Worm (Caenorhabditis elegans) whole organism, early embryonic: ENCODE data around the gene Y43F8B.20.

ENCODE experiments used
- B0310.2 ChIP-seq: sonication (generic microtip); optimal IDR thresholded peaks from 2 replicates; lab custom pipeline; 2016; ENCODE audit warnings: mild to moderate bottlenecking, missing genetic modification characterization, missing compliant biosample characterization
- F13C5.2 ChIP-seq: sonication (generic microtip); optimal IDR thresholded peaks from 2 replicates; lab custom pipeline; 2017; ENCODE audit warnings: mild to moderate bottlenecking, missing genetic modification characterization, inconsistent platforms, missing compliant biosample characterization
- aly-1 ChIP-seq: sonication (generic microtip); optimal IDR thresholded peaks from 2 replicates; lab custom pipeline; 2016; ENCODE audit warnings: missing genetic modification characterization, missing compliant biosample characterization
- ama-1 ChIP-seq: fragments of 150-350 bp; optimal IDR thresholded peaks from 2 replicates; lab custom pipeline; 2014
- ceh-13 ChIP-seq: fragments of 200-800 bp; sonication (Bioruptor generic); optimal IDR thresholded peaks from 2 replicates; lab custom pipeline; 2018; ENCODE audit warnings: mild to moderate bottlenecking, missing genetic modification characterization, missing compliant biosample characterization
- ceh-36 ChIP-seq: sonication (generic microtip); optimal IDR thresholded peaks from 2 replicates; lab custom pipeline; 2016; ENCODE audit warnings: missing genetic modification characterization, inconsistent platforms, missing compliant biosample characterization
- ets-7 ChIP-seq: sonication (generic microtip); optimal IDR thresholded peaks from 2 replicates; lab custom pipeline; 2016; ENCODE audit warnings: missing genotype, missing genetic modification characterization, missing compliant biosample characterization
- flt-1 ChIP-seq: fragments of 200-800 bp; sonication (Bioruptor generic); IDR thresholded peaks from 2 replicates; pipeline ENCODE4 v1.3.6; 2022; ENCODE audit warnings: missing genetic modification characterization, missing compliant biosample characterization
- hmbx-1 ChIP-seq: sonication (generic microtip); optimal IDR thresholded peaks from 2 replicates; lab custom pipeline; 2016; ENCODE audit warnings: mild to moderate bottlenecking, missing genetic modification characterization, missing compliant biosample characterization
- hmg-4 ChIP-seq: fragments of 200-800 bp; sonication (Bioruptor generic); optimal IDR thresholded peaks from 2 replicates; lab custom pipeline; 2018; ENCODE audit warnings: mild to moderate bottlenecking, missing genetic modification characterization, missing compliant biosample characterization
- hnd-1 ChIP-seq: sonication (generic microtip); optimal IDR thresholded peaks from 2 replicates; lab custom pipeline; 2016; ENCODE audit warnings: missing genetic modification characterization, missing compliant biosample characterization
- pes-1 ChIP-seq: fragments of 200-800 bp; sonication (Bioruptor generic); IDR thresholded peaks from 2 replicates; pipeline ENCODE4 v1.3.6; 2022; ENCODE audit warnings: missing genetic modification reagents, missing genetic modification characterization, missing compliant biosample characterization
- scrt-1 ChIP-seq: fragments of 200-800 bp; sonication (Bioruptor generic); IDR thresholded peaks from 2 replicates; pipeline ENCODE4 v1.3.6; 2022; ENCODE audit warnings: missing genetic modification characterization, missing compliant biosample characterization
- sea-1 ChIP-seq: fragments of 200-800 bp; sonication (Bioruptor generic); conservative IDR thresholded peaks from 2 replicates; pipeline ENCODE4 v1.3.6; 2022; ENCODE audit warnings: missing genetic modification characterization, missing compliant biosample characterization
- tbx-11 ChIP-seq: fragments of 200-800 bp; sonication (Bioruptor generic); IDR thresholded peaks from 2 replicates; pipeline ENCODE4 v1.3.6; 2022; ENCODE audit warnings: missing genetic modification characterization, missing compliant biosample characterization
- tbx-37 ChIP-seq: fragments of 200-800 bp; sonication (Bioruptor generic); conservative IDR thresholded peaks from 2 replicates; pipeline ENCODE4 v1.3.6; 2022; ENCODE audit warnings: missing genetic modification reagents, missing genetic modification characterization, missing compliant biosample characterization
- tra-4 ChIP-seq: sonication (generic microtip); optimal IDR thresholded peaks from 2 replicates; lab custom pipeline; 2017; ENCODE audit warnings: missing genetic modification characterization, missing compliant biosample characterization

Gene Y43F8B.20

DNA sequence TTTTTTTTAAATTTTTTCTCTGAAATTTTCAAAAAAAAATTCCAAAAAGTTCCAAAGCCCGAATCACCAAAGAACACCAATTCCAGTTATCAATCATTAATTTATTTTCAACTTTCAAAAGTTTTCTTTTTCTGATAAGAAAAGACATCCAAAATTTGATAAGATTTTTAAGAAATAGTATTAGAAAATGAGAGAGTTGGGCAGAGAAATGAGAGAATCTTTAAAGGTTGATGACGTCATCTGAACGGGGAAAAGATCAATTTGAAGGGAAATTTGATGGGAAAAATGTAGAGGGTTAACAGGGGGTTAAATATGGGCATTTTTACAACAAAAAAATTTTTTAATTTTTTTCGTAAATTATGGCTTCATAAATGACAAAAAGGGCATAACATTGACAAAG lies 16.1 kb downstream of the Y43F8B.20 start:
- TF ChIP-seq F13C5.2 (tag; lab: Kevin White, UChicago) (no peak), aly-1 (tag; lab: Kevin White, UChicago) (no peak), tbx-37 (GFP tag; lab: Robert Waterston, UW) (no peak), hmg-4 (GFP tag; lab: Kevin White, UChicago) (no peak), B0310.2 (tag; lab: Kevin White, UChicago) (no peak), hnd-1 (tag; lab: Kevin White, UChicago) (no peak), ets-7 (tag; lab: Kevin White, UChicago) (no peak), ama-1 (lab: Kevin White, UChicago) (no peak), scrt-1 (GFP tag; lab: Robert Waterston, UW) (no peak), pes-1 (no peak), sea-1 (GFP tag; lab: Robert Waterston, UW) (no peak), ceh-36 (tag; lab: Kevin White, UChicago) (no peak), ceh-13 (GFP tag; lab: Kevin White, UChicago) (no peak), flt-1 (GFP tag; lab: Robert Waterston, UW) (no peak), hmbx-1 (no peak), tra-4 (tag; lab: Kevin White, UChicago) (no peak), tbx-11 (GFP tag; lab: Robert Waterston, UW) (no peak)

ce11 chrV:19533010-19533409 lies 16.6 kb downstream of the Y43F8B.20 start, which contains the start of gene Y43F8B.2:
Y43F8B.2 (minus strand) TSS chrV:19533110.
- TF ChIP-seq F13C5.2 (tag; lab: Kevin White, UChicago), result no peak
- TF ChIP-seq hmbx-1, result no peak
- no peak for TF ChIP-seq flt-1 (GFP tag; lab: Robert Waterston, UW)
- no peak for TF ChIP-seq B0310.2 (tag; lab: Kevin White, UChicago)
- TF ChIP-seq sea-1 (GFP tag; lab: Robert Waterston, UW), result no peak
- no peak for TF ChIP-seq scrt-1 (GFP tag; lab: Robert Waterston, UW)
- no peak for TF ChIP-seq ceh-13 (GFP tag; lab: Kevin White, UChicago)
- no peak for TF ChIP-seq tbx-11 (GFP tag; lab: Robert Waterston, UW)
- no peak for TF ChIP-seq hnd-1 (tag; lab: Kevin White, UChicago)

- no peak for TF ChIP-seq hmbx-1
- no peak for TF ChIP-seq ceh-13 (GFP tag; lab: Kevin White, UChicago)
- no peak for TF ChIP-seq sea-1 (GFP tag; lab: Robert Waterston, UW)
- TF ChIP-seq tbx-37 (GFP tag; lab: Robert Waterston, UW), result no peak
- no peak for TF ChIP-seq ama-1 (lab: Kevin White, UChicago)
- TF ChIP-seq tra-4 (tag; lab: Kevin White, UChicago), result no peak
- TF ChIP-seq hmg-4 (GFP tag; lab: Kevin White, UChicago), result no peak
- no peak for TF ChIP-seq pes-1
- no peak for TF ChIP-seq tbx-11 (GFP tag; lab: Robert Waterston, UW)
- TF ChIP-seq scrt-1 (GFP tag; lab: Robert Waterston, UW), result no peak
- TF ChIP-seq flt-1 (GFP tag; lab: Robert Waterston, UW), result no peak
- TF ChIP-seq ets-7 (tag; lab: Kevin White, UChicago), result no peak
Observed at ce11 chrV:19531034-19531433, 18.6 kb downstream of the Y43F8B.20 start.

DNA sequence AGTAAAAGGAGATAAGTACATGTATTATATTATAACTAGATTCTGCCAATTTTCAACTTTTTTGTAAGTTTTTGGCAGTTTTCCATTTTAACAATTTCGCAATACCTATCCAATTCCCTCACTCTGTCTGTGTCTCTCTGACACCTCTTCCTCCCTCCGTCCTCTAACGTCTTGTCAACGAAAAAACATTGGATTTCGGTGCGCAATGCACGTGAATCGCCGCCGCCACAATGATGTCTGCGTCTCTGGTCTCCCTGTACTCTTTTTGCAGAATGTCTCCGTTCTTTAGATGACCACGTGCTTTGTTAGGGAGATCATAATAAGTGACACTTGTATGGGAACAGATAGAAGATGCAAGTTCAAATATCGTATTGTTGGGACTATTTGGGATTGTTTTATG lies 20.4 kb downstream of the Y43F8B.20 start:
- TF ChIP-seq aly-1 (tag; lab: Kevin White, UChicago) (no peak), hmg-4 (GFP tag; lab: Kevin White, UChicago) (peak; percentile 42), scrt-1 (GFP tag; lab: Robert Waterston, UW) (no peak), tbx-37 (GFP tag; lab: Robert Waterston, UW) (no peak), hmbx-1 (no peak), hnd-1 (tag; lab: Kevin White, UChicago) (no peak)

DNA sequence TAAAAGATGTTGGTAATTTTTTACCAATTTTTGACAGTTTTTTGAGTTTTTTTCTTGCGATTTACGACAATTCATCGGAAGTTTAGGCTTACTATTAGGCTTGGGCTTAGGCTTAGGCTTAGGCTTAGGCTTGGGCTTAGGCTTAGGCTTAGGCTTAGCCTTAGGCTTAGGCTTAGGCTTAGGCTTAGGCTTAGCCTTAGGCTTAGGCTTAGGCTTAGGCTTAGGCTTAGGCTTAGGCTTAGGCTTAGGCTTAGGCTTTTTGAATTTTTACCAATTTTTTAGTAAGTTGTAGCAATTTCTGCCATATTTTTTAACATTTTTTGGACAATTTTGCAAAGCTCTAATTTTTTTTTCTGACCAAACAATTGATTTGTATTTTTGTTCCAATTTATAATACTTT lies 21.1 kb downstream of the Y43F8B.20 start:
- TF ChIP-seq ceh-36 (tag; lab: Kevin White, UChicago), result peak; percentile 70

DNA sequence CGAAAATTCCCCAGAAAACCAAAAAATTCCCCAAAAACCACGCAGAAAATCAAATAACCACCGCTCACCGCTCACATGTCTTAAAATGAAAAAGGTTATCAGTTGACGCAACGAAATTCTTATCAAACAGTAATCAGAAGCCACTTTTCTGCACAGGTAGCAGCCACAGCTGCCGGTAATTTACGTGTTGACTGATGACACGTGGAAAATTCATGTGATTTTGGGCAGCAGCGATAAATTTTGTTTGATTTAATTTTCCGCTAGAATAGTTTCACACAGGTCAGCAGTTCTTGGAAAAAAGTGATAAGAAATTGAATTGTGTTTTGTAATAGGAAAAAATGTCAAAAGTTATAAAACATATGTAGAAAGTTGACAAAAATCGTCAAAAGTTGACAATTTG lies 22.0 kb downstream of the Y43F8B.20 start:
- TF ChIP-seq flt-1 (GFP tag; lab: Robert Waterston, UW) (no peak), ets-7 (tag; lab: Kevin White, UChicago) (no peak), B0310.2 (tag; lab: Kevin White, UChicago) (no peak), tra-4 (tag; lab: Kevin White, UChicago) (no peak), hmbx-1 (no peak), F13C5.2 (tag; lab: Kevin White, UChicago) (no peak)

DNA sequence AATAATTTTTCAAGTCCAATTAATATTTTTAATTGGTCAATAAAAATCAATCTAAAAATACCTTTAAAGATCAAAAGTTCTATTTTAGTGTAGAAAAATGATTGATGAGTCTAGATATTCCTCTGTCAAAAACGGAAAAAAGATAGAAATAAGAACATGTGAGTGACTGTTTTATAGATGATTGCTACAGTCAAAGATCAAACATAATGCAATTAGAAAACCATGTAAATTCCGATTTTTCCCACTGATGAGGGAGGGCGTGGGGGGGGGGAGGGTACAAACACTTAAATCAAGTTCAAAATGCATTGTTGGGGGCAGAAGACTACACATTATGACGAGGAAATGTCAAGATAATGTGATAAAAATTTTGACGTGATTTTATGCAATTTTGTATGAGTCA lies 23.4 kb downstream of the Y43F8B.20 start:
- TF ChIP-seq B0310.2 (tag; lab: Kevin White, UChicago), result no peak
- TF ChIP-seq tra-4 (tag; lab: Kevin White, UChicago), result no peak
- no peak for TF ChIP-seq ceh-13 (GFP tag; lab: Kevin White, UChicago)
- no peak for TF ChIP-seq tbx-37 (GFP tag; lab: Robert Waterston, UW)
- no peak for TF ChIP-seq tbx-11 (GFP tag; lab: Robert Waterston, UW)
- no peak for TF ChIP-seq scrt-1 (GFP tag; lab: Robert Waterston, UW)
- no peak for TF ChIP-seq pes-1
- no peak for TF ChIP-seq hmbx-1
- TF ChIP-seq sea-1 (GFP tag; lab: Robert Waterston, UW), result no peak
- no peak for TF ChIP-seq hmg-4 (GFP tag; lab: Kevin White, UChicago)
- TF ChIP-seq flt-1 (GFP tag; lab: Robert Waterston, UW), result no peak
- TF ChIP-seq F13C5.2 (tag; lab: Kevin White, UChicago), result no peak
- no peak for TF ChIP-seq ceh-36 (tag; lab: Kevin White, UChicago)
- no peak for TF ChIP-seq hnd-1 (tag; lab: Kevin White, UChicago)
- no peak for TF ChIP-seq aly-1 (tag; lab: Kevin White, UChicago)
- TF ChIP-seq ets-7 (tag; lab: Kevin White, UChicago), result no peak

DNA sequence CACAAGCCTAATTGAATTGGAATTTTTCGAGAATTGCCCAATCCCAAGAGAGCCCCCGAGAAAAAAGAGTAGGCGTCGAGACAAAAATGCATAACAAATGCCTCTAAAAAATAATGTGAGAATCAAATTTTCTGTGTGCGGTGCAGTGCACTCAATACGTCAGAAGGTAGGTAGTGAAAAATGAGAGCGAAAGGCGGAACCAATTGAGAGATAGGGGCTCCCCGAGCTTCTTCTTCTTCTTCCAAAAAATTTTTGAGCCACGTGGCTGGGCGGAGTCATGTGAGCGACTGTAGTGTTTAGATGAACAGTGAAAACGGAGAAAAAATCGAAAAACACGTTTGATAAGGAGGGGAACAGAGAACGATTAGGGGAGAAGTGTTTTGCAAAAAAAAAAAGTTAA lies 25.0 kb downstream of the Y43F8B.20 start:
- TF ChIP-seq ceh-13 (GFP tag; lab: Kevin White, UChicago), result no peak
- TF ChIP-seq ceh-36 (tag; lab: Kevin White, UChicago), result no peak
- no peak for TF ChIP-seq tbx-11 (GFP tag; lab: Robert Waterston, UW)
- TF ChIP-seq hmg-4 (GFP tag; lab: Kevin White, UChicago), result no peak
- TF ChIP-seq pes-1, result no peak
- no peak for TF ChIP-seq ets-7 (tag; lab: Kevin White, UChicago)
- TF ChIP-seq flt-1 (GFP tag; lab: Robert Waterston, UW), result no peak
- TF ChIP-seq hmbx-1, result no peak
- no peak for TF ChIP-seq ama-1 (lab: Kevin White, UChicago)
- no peak for TF ChIP-seq hnd-1 (tag; lab: Kevin White, UChicago)
- TF ChIP-seq B0310.2 (tag; lab: Kevin White, UChicago), result no peak
- no peak for TF ChIP-seq aly-1 (tag; lab: Kevin White, UChicago)
- no peak for TF ChIP-seq F13C5.2 (tag; lab: Kevin White, UChicago)
